Worm (Caenorhabditis elegans) whole organism, young adult: ENCODE measurements around the gene C01B10.44.

Experiments
- C06A6.2 ChIP-seq: fragments of 200-800 bp; sonication (Bioruptor generic); conservative IDR thresholded peaks from 2 replicates; pipeline ENCODE4 v1.3.6; 2022; ENCODE audit warnings: missing genetic modification characterization, missing compliant biosample characterization
- hlh-26 ChIP-seq: fragments of 200-800 bp; sonication (Bioruptor generic); conservative IDR thresholded peaks from 2 replicates; pipeline ENCODE4 v1.3.6; 2022; ENCODE audit warnings: missing genetic modification reagents, missing genetic modification characterization, missing compliant biosample characterization

- no peak for TF ChIP-seq C06A6.2
- no peak for TF ChIP-seq hlh-26
Observed at ce11 chrIV:6623390-6623789, at the start of gene C01B10.44.
